Fruit fly (Drosophila melanogaster) whole organism, embryonic: ENCODE data around the gene Ythdc1.

Source experiments
- Aef1 ChIP-seq: fragments of 200-800 bp; sonication (Bioruptor generic); IDR thresholded peaks from 3 replicates; pipeline ENCODE4 v1.3.6; 2022; ENCODE audit warnings: missing biosample characterization, missing genetic modification characterization
- CG10321 ChIP-seq: fragments of 200-800 bp; sonication (Bioruptor generic); IDR thresholded peaks from 2 replicates; pipeline ENCODE4 v1.3.6; 2022; ENCODE audit warnings: missing biosample characterization, missing genetic modification characterization
- CG12744 ChIP-seq: fragments of 200-800 bp; sonication (Bioruptor generic); optimal IDR thresholded peaks from 2 replicates; lab custom pipeline; 2016; ENCODE audit warnings: missing biosample characterization, missing genetic modification characterization
- CG13296 ChIP-seq: fragments of 200-800 bp; sonication (Bioruptor generic); optimal IDR thresholded peaks from 3 replicates; lab custom pipeline; 2018; ENCODE audit warnings: missing biosample characterization, mild to moderate bottlenecking, missing genetic modification characterization
- CG1529 ChIP-seq: fragments of 200-800 bp; sonication (Bioruptor generic); optimal IDR thresholded peaks from 3 replicates; lab custom pipeline; 2018; ENCODE audit warnings: missing biosample characterization, missing genetic modification characterization
- CG18476 ChIP-seq: fragments of 200-800 bp; sonication (Bioruptor generic); optimal IDR thresholded peaks from 2 replicates; lab custom pipeline; 2016; ENCODE audit warnings: missing biosample characterization, mild to moderate bottlenecking, missing genetic modification characterization
- CG2712 ChIP-seq: fragments of 200-800 bp; optimal IDR thresholded peaks from 3 replicates; lab custom pipeline; 2019; ENCODE audit warnings: missing biosample characterization, mild to moderate bottlenecking, missing genetic modification characterization, moderate library complexity
- CG31388 ChIP-seq: fragments of 200-800 bp; sonication (Bioruptor generic); optimal IDR thresholded peaks from 2 replicates; lab custom pipeline; 2016; ENCODE audit warnings: missing biosample characterization, missing genetic modification characterization
- CG31441 ChIP-seq: fragments of 200-800 bp; sonication (Bioruptor generic); IDR thresholded peaks from 2 replicates; pipeline ENCODE4 v1.3.6; 2022; ENCODE audit warnings: missing biosample characterization, missing genetic modification characterization
- CG32532 ChIP-seq: fragments of 200-800 bp; sonication (Bioruptor generic); IDR thresholded peaks from 2 replicates; pipeline ENCODE4 v1.3.6; 2022; ENCODE audit warnings: missing biosample characterization, missing genetic modification characterization
- CG4854 ChIP-seq: fragments of 200-800 bp; sonication (Bioruptor generic); optimal IDR thresholded peaks from 2 replicates; lab custom pipeline; 2016; ENCODE audit warnings: missing biosample characterization, missing genetic modification characterization, inconsistent platforms
- CG6175 ChIP-seq: fragments of 200-800 bp; sonication (Bioruptor generic); IDR thresholded peaks from 3 replicates; pipeline ENCODE4 v1.3.6; 2022; ENCODE audit warnings: missing biosample characterization, missing genetic modification characterization
- CG6791 ChIP-seq: fragments of 200-800 bp; sonication (Bioruptor generic); IDR thresholded peaks from 3 replicates; pipeline ENCODE4 v1.3.6; 2022; ENCODE audit warnings: missing biosample characterization, missing genetic modification characterization; ENCODE audit not compliant: partially characterized antibody
- CG6854 ChIP-seq: fragments of 200-800 bp; sonication (Bioruptor generic); optimal IDR thresholded peaks from 3 replicates; lab custom pipeline; 2017; ENCODE audit warnings: missing biosample characterization, mild to moderate bottlenecking, missing genetic modification characterization
- CG7987 ChIP-seq: fragments of 200-800 bp; sonication (Bioruptor generic); optimal IDR thresholded peaks from 2 replicates; lab custom pipeline; 2018; ENCODE audit warnings: missing biosample characterization, mild to moderate bottlenecking, missing genetic modification characterization, moderate library complexity
- CG8388 ChIP-seq: fragments of 200-800 bp; sonication (Bioruptor generic); optimal IDR thresholded peaks from 2 replicates; lab custom pipeline; 2019; ENCODE audit warnings: missing biosample characterization, mild to moderate bottlenecking, missing genetic modification characterization, moderate library complexity
- CG8944 ChIP-seq: fragments of 200-800 bp; sonication (Bioruptor generic); optimal IDR thresholded peaks from 3 replicates; lab custom pipeline; 2016; ENCODE audit warnings: missing biosample characterization, missing genetic modification characterization
- Deaf1 ChIP-seq: fragments of 200-800 bp; optimal IDR thresholded peaks from 3 replicates; lab custom pipeline; 2019; ENCODE audit warnings: missing biosample characterization, mild to moderate bottlenecking, missing genetic modification characterization, moderate library complexity
- Dll ChIP-seq: fragments of 200-800 bp; sonication (Bioruptor generic); IDR thresholded peaks from 4 replicates; pipeline ENCODE4 v1.3.6; 2022; ENCODE audit warnings: missing biosample characterization, missing genetic modification characterization; ENCODE audit not compliant: partially characterized antibody
- Ets97D ChIP-seq: fragments of 200-800 bp; sonication (Bioruptor generic); optimal IDR thresholded peaks from 3 replicates; lab custom pipeline; 2016; ENCODE audit warnings: missing biosample characterization, missing genetic modification characterization
- Fer2 ChIP-seq: fragments of 200-800 bp; sonication (Bioruptor generic); optimal IDR thresholded peaks from 2 replicates; lab custom pipeline; 2018; ENCODE audit warnings: missing biosample characterization, mild to moderate bottlenecking, missing genetic modification characterization, moderate library complexity
- Gsc ChIP-seq: fragments of 200-800 bp; sonication (Bioruptor generic); IDR thresholded peaks from 2 replicates; pipeline ENCODE4 v1.3.6; 2022; ENCODE audit warnings: missing biosample characterization, missing genetic modification characterization
- HLH3B ChIP-seq: fragments of 200-800 bp; sonication (Bioruptor generic); IDR thresholded peaks from 2 replicates; pipeline ENCODE4 v1.3.6; 2022; ENCODE audit warnings: missing biosample characterization, missing genetic modification characterization
- HmgD ChIP-seq: fragments of 200-800 bp; sonication (Bioruptor generic); optimal IDR thresholded peaks from 3 replicates; lab custom pipeline; 2016; ENCODE audit warnings: missing biosample characterization, missing genetic modification characterization
- MBD-R2 ChIP-seq: fragments of 200-800 bp; sonication (Bioruptor generic); IDR thresholded peaks from 2 replicates; pipeline ENCODE4 v1.3.6; 2022; ENCODE audit warnings: missing biosample characterization, missing genetic modification characterization
- MTF-1 ChIP-seq: fragments of 200-800 bp; sonication (Bioruptor generic); optimal IDR thresholded peaks from 2 replicates; lab custom pipeline; 2018; ENCODE audit warnings: missing biosample characterization, mild to moderate bottlenecking, missing genetic modification characterization, borderline replicate concordance
- Rx ChIP-seq: fragments of 200-800 bp; sonication (Bioruptor generic); IDR thresholded peaks from 2 replicates; pipeline ENCODE4 v1.3.6; 2022; ENCODE audit warnings: missing biosample characterization, missing genetic modification characterization
- Scr ChIP-seq: fragments of 200-800 bp; sonication (Bioruptor generic); IDR thresholded peaks from 2 replicates; pipeline ENCODE4 v1.3.6; 2022; ENCODE audit warnings: missing biosample characterization, missing genetic modification characterization; ENCODE audit not compliant: partially characterized antibody
- Sry-β ChIP-seq: fragments of 200-800 bp; sonication (Bioruptor generic); optimal IDR thresholded peaks from 2 replicates; lab custom pipeline; 2018; ENCODE audit warnings: missing biosample characterization, mild to moderate bottlenecking, missing genetic modification characterization, moderate library complexity
- TFAM ChIP-seq: fragments of 200-800 bp; sonication (Bioruptor generic); optimal IDR thresholded peaks from 2 replicates; lab custom pipeline; 2017; ENCODE audit warnings: missing biosample characterization, missing genetic modification characterization, inconsistent platforms
- al ChIP-seq: fragments of 200-800 bp; sonication (Bioruptor generic); IDR thresholded peaks from 2 replicates; pipeline ENCODE4 v1.3.6; 2022; ENCODE audit warnings: missing biosample characterization, missing genetic modification characterization
- aop ChIP-seq: fragments of 200-800 bp; sonication (Bioruptor generic); IDR thresholded peaks from 2 replicates; pipeline ENCODE4 v1.3.6; 2022; ENCODE audit warnings: missing biosample characterization, missing genetic modification characterization
- btn ChIP-seq: fragments of 200-800 bp; sonication (Bioruptor generic); optimal IDR thresholded peaks from 2 replicates; lab custom pipeline; 2016; ENCODE audit warnings: missing biosample characterization, missing genetic modification characterization
- chif ChIP-seq, 2 experiments: fragments of 200-800 bp; sonication (Bioruptor generic); optimal IDR thresholded peaks; 3 replicates each; lab custom pipeline; 2016; ENCODE audit warnings: missing biosample characterization in 2 of 2, missing genetic modification characterization in 2 of 2
- corto ChIP-seq: fragments of 200-800 bp; sonication (Bioruptor generic); optimal IDR thresholded peaks from 2 replicates; lab custom pipeline; 2016; ENCODE audit warnings: missing biosample characterization, mild to moderate bottlenecking, missing genetic modification characterization, moderate library complexity
- da ChIP-seq: fragments of 200-800 bp; sonication (Bioruptor generic); optimal IDR thresholded peaks from 2 replicates; lab custom pipeline; 2016; ENCODE audit warnings: missing biosample characterization, missing genetic modification characterization
- dimm ChIP-seq: fragments of 200-800 bp; sonication (Bioruptor generic); IDR thresholded peaks from 2 replicates; pipeline ENCODE4 v1.3.6; 2022; ENCODE audit warnings: missing biosample characterization, missing genetic modification characterization
- eyg ChIP-seq: fragments of 200-800 bp; sonication (Bioruptor generic); optimal IDR thresholded peaks from 3 replicates; lab custom pipeline; 2016; ENCODE audit warnings: missing biosample characterization, missing genetic modification characterization
- hth ChIP-seq: fragments of >200 bp; optimal IDR thresholded peaks from 2 replicates; lab custom pipeline; 2017; ENCODE audit warnings: inconsistent platforms
- ken ChIP-seq: fragments of 200-800 bp; sonication (Bioruptor generic); IDR thresholded peaks from 3 replicates; pipeline ENCODE4 v1.3.6; 2022; ENCODE audit warnings: missing biosample characterization, missing genetic modification characterization
- klu ChIP-seq: fragments of 200-800 bp; sonication (Bioruptor generic); IDR thresholded peaks from 2 replicates; pipeline ENCODE4 v1.3.6; 2022; ENCODE audit warnings: missing biosample characterization, missing genetic modification characterization
- oc ChIP-seq: fragments of 200-800 bp; sonication (Bioruptor generic); optimal IDR thresholded peaks from 2 replicates; lab custom pipeline; 2018; ENCODE audit warnings: missing biosample characterization, mild to moderate bottlenecking, missing genetic modification characterization, moderate library complexity
- prd ChIP-seq, 3 experiments: fragments of >200 bp in 2 of 3; fragments of 200-800 bp in 1 of 3; sonication (Bioruptor generic) in 1 of 3; optimal IDR thresholded peaks in 2 of 3; IDR thresholded peaks in 1 of 3; 2 replicates in 2 of 3; 3 replicates in 1 of 3; pipeline versions ENCODE4 v1.3.6 to Lab custom; 2017 to 2022; ENCODE audit warnings: missing biosample characterization in 1 of 3, missing genetic modification characterization in 1 of 3
- pros ChIP-seq: fragments of 200-800 bp; sonication (Bioruptor generic); optimal IDR thresholded peaks from 3 replicates; lab custom pipeline; 2019; ENCODE audit warnings: missing biosample characterization, mild to moderate bottlenecking, missing genetic modification characterization, moderate library complexity
- psq ChIP-seq: fragments of 200-800 bp; sonication (Bioruptor generic); optimal IDR thresholded peaks from 2 replicates; lab custom pipeline; 2017; ENCODE audit warnings: missing biosample characterization, missing genetic modification characterization
- tap ChIP-seq: fragments of 200-800 bp; optimal IDR thresholded peaks from 3 replicates; lab custom pipeline; 2019; ENCODE audit warnings: missing biosample characterization, mild to moderate bottlenecking, missing genetic modification characterization, moderate library complexity
- twi ChIP-seq: fragments of 200-800 bp; optimal IDR thresholded peaks from 2 replicates; lab custom pipeline; 2019; ENCODE audit warnings: missing biosample characterization, mild to moderate bottlenecking, missing genetic modification characterization, moderate library complexity
- z ChIP-seq: fragments of 200-800 bp; sonication (Bioruptor generic); IDR thresholded peaks from 3 replicates; pipeline ENCODE4 v1.3.6; 2022; ENCODE audit warnings: missing biosample characterization, missing genetic modification characterization
- zfh1 ChIP-seq: fragments of 200-800 bp; sonication (Bioruptor generic); IDR thresholded peaks from 3 replicates; pipeline ENCODE4 v1.3.6; 2022; ENCODE audit warnings: missing biosample characterization, missing genetic modification characterization

Ythdc1 gene

DNA sequence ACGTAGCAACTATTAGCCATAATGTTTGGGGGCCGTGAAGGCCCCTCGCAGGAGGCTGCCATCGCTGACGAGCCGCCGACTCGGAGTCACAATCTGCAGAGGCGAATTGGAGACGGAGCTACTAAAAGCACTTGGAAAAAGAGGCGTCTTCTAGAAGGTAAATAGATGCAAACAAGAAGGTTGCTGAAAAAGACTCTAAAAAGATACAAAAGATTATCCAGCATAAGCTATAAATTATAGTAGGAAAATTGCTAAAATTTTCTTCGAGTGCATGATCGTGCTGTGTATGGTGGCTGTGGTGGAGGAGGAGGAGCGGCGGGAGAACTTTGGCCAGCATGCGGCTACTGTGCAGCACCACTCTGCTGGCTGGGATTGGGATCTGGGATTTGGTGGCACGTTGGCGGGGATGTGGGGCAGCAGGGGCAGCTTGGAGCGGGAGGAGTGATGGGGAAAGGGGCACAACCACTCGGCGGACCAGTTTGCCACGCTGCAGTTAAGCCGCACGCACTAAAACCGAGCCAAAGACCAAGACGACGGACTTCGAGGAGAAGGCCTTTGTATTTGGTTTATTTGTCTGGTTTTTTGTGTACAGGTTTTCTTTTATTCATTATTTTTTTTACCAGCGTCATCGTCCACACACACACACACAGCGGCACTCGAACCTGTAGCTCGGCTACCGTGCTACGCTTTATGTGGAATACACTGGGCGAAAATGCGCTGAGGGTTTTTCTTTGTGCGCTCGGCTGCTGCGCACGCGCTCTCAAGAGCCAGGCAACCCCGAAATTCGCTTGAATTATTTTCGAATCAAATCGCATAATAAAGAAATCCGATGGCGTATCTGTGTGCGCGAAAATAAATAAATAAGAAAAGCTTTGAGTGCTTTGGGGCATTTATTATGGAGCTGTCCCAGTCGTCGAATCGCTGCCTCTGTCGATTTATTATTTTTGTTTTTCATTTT lies 15.0 kb upstream of the Ythdc1 start (continued):
- no peak for TF ChIP-seq CG4854 (GFP tag; lab: Kevin White, UChicago)
- no peak for TF ChIP-seq MTF-1 (GFP tag; lab: Kevin White, UChicago)
- no peak for TF ChIP-seq da
- no peak for TF ChIP-seq TFAM (GFP tag; lab: Kevin White, UChicago)
- TF ChIP-seq Dll (GFP tag; lab: Robert Waterston, UW), result no peak
- no peak for TF ChIP-seq Sry-β (GFP tag; lab: Kevin White, UChicago)
- peak; percentile 55 for TF ChIP-seq tap (tag; lab: Kevin White, UChicago)
- TF ChIP-seq pros (GFP tag; lab: Kevin White, UChicago), result peak; percentile 40
- no peak for TF ChIP-seq dimm (GFP tag; lab: Robert Waterston, UW)
- no peak for TF ChIP-seq HmgD (GFP tag; lab: Kevin White, UChicago)
- peak in 1 of 2 experiments; percentile 5 for TF ChIP-seq chif (GFP tag; optimal IDR thresholded peaks at IDR 0.05; lab: Kevin White, UChicago)
- no peak for TF ChIP-seq Ets97D (GFP tag; lab: Kevin White, UChicago)
- no peak for TF ChIP-seq Aef1 (GFP tag; lab: Robert Waterston, UW)
- no peak for TF ChIP-seq klu
- TF ChIP-seq al (GFP tag; lab: Robert Waterston, UW), result no peak
- TF ChIP-seq CG31388, result no peak
- TF ChIP-seq Scr, result no peak
- TF ChIP-seq Rx (GFP tag; lab: Robert Waterston, UW), result peak; percentile 36
- TF ChIP-seq CG8944 (GFP tag; lab: Kevin White, UChicago), result no peak
- no peak for TF ChIP-seq hth (lab: Kevin White, UChicago)
- no peak for TF ChIP-seq z (GFP tag; lab: Robert Waterston, UW)
- TF ChIP-seq CG2712, result peak; percentile 28
- no peak for TF ChIP-seq CG7987 (GFP tag; lab: Kevin White, UChicago)
- no peak for TF ChIP-seq prd (optimal IDR thresholded peaks at IDR 0.05; lab: Kevin White, UChicago)
- TF ChIP-seq prd (GFP tag; IDR thresholded peaks at IDR 0.05; lab: Robert Waterston, UW), result peak; percentile 24; the same call in 1 of the 3 replicates
- no peak for TF ChIP-seq aop (GFP tag; lab: Robert Waterston, UW)
- TF ChIP-seq Gsc, result peak; percentile 17; the same call in 1 of the 2 replicates
- peak; percentile 50 for TF ChIP-seq zfh1 (GFP tag; lab: Robert Waterston, UW)
- TF ChIP-seq psq, result no peak
- peak; percentile 74 for TF ChIP-seq corto (GFP tag; lab: Kevin White, UChicago)
- peak; percentile 31; the same call in 1 of the 3 replicates for TF ChIP-seq ken (GFP tag; lab: Robert Waterston, UW)
- TF ChIP-seq btn (GFP tag; lab: Kevin White, UChicago), result no peak
- TF ChIP-seq Fer2 (tag; lab: Kevin White, UChicago), result no peak
- no peak for TF ChIP-seq CG12744 (GFP tag; lab: Kevin White, UChicago)
- no peak for TF ChIP-seq twi (tag; lab: Kevin White, UChicago)
- no peak for TF ChIP-seq CG6791 (GFP tag; lab: Robert Waterston, UW)
- TF ChIP-seq CG1529 (GFP tag; lab: Kevin White, UChicago), result no peak
- TF ChIP-seq CG6175 (GFP tag; lab: Robert Waterston, UW), result no peak
- no peak for TF ChIP-seq MBD-R2 (GFP tag; lab: Robert Waterston, UW)
- TF ChIP-seq CG8388 (GFP tag; lab: Kevin White, UChicago), result no peak
- no peak for TF ChIP-seq eyg (GFP tag; lab: Kevin White, UChicago)
- TF ChIP-seq HLH3B (GFP tag; lab: Robert Waterston, UW), result no peak
- no peak for TF ChIP-seq CG6854 (GFP tag; lab: Kevin White, UChicago)
- no peak; the same call in none of the 2 replicates for TF ChIP-seq CG31441
- no peak for TF ChIP-seq CG18476 (GFP tag; lab: Kevin White, UChicago)
- TF ChIP-seq CG32532 (GFP tag; lab: Robert Waterston, UW), result 0 out of 2 replicates have a peak, but pooled peaks have one; percentile 26
- TF ChIP-seq Deaf1 (tag; lab: Kevin White, UChicago), result no peak
- TF ChIP-seq oc, result peak; percentile 58
- TF ChIP-seq CG13296 (GFP tag; lab: Kevin White, UChicago), result no peak
- TF ChIP-seq CG10321, result 0 out of 2 replicates have a peak, but pooled peaks have one; percentile 15
